Worm (Caenorhabditis elegans) whole organism, L4/young adult: ENCODE measurements around the gene col-81.

Source experiments
- W03F9.2 ChIP-seq: fragments of 150-350 bp; optimal IDR thresholded peaks from 2 replicates; lab custom pipeline; 2014; ENCODE audit warnings: missing biosample characterization, missing genetic modification characterization
- dao-5 ChIP-seq: sonication (generic microtip); optimal IDR thresholded peaks from 2 replicates; lab custom pipeline; 2016; ENCODE audit warnings: missing genotype, missing genetic modification characterization, moderate library complexity, missing compliant biosample characterization
- him-1 ChIP-seq: sonication (generic microtip); optimal IDR thresholded peaks from 2 replicates; lab custom pipeline; 2016; ENCODE audit warnings: missing genotype, missing genetic modification reagents, missing genetic modification characterization, missing compliant biosample characterization

The col-81 gene

ce11 chrII:11013667-11014066 is at the start of gene col-81:
TSS of gene col-81 (minus strand) at chrII:11013767.
- TF ChIP-seq W03F9.2 (tag; lab: Kevin White, UChicago) (no peak), dao-5 (tag; lab: Kevin White, UChicago) (no peak), him-1 (tag; lab: Kevin White, UChicago) (no peak)

- TF ChIP-seq him-1 (tag; lab: Kevin White, UChicago): no peak
- no peak for TF ChIP-seq W03F9.2 (tag; lab: Kevin White, UChicago)
- no peak for TF ChIP-seq dao-5 (tag; lab: Kevin White, UChicago)
Observed at ce11 chrII:11057256-11057655, 43.7 kb upstream of the col-81 start.

ce11 chrII:11055223-11055622 is 41.7 kb upstream of the col-81 start, which contains the start of gene F45E10.2:
TSS of gene F45E10.2 (minus strand) at chrII:11055323.
- TF ChIP-seq him-1 (tag; lab: Kevin White, UChicago): no peak
- TF ChIP-seq W03F9.2 (tag; lab: Kevin White, UChicago): no peak
- no peak for TF ChIP-seq dao-5 (tag; lab: Kevin White, UChicago)

ce11 chrII:11052526-11052925 is 39.0 kb upstream of the col-81 start:
- TF ChIP-seq dao-5 (tag; lab: Kevin White, UChicago) (no peak), W03F9.2 (tag; lab: Kevin White, UChicago) (no peak), him-1 (tag; lab: Kevin White, UChicago) (no peak)

ce11 chrII:11050678-11051077 is 37.1 kb upstream of the col-81 start:
- TF ChIP-seq W03F9.2 (tag; lab: Kevin White, UChicago) (peak; percentile 55), dao-5 (tag; lab: Kevin White, UChicago) (no peak)

ce11 chrII:11049876-11050275 is 36.3 kb upstream of the col-81 start, which contains the start of the genes sdhd-1 and ilkp-1:
TSS of gene sdhd-1 (minus strand) at chrII:11049913.
TSS of gene ilkp-1 (plus strand) at chrII:11050255.
- TF ChIP-seq dao-5 (tag; lab: Kevin White, UChicago) (no peak), him-1 (tag; lab: Kevin White, UChicago) (no peak), W03F9.2 (tag; lab: Kevin White, UChicago) (no peak)

- no peak for TF ChIP-seq dao-5 (tag; lab: Kevin White, UChicago)
- TF ChIP-seq W03F9.2 (tag; lab: Kevin White, UChicago): no peak
- TF ChIP-seq him-1 (tag; lab: Kevin White, UChicago): no peak
Observed at ce11 chrII:11048930-11049329, 35.4 kb upstream of the col-81 start, which contains the start of gene F33A8.4. TSS of gene F33A8.4 (minus strand) at chrII:11049030.

ce11 chrII:11045872-11046271 is 32.3 kb upstream of the col-81 start, which contains the start of gene col-83:
TSS of gene col-83 (minus strand) at chrII:11045972.
- TF ChIP-seq him-1 (tag; lab: Kevin White, UChicago): no peak
- no peak for TF ChIP-seq W03F9.2 (tag; lab: Kevin White, UChicago)
- no peak for TF ChIP-seq dao-5 (tag; lab: Kevin White, UChicago)

- TF ChIP-seq W03F9.2 (tag; lab: Kevin White, UChicago) (no peak), him-1 (tag; lab: Kevin White, UChicago) (no peak), dao-5 (tag; lab: Kevin White, UChicago) (no peak)
Observed at ce11 chrII:11044193-11044568, 30.6 kb upstream of the col-81 start.

- TF ChIP-seq W03F9.2 (tag; lab: Kevin White, UChicago) (no peak), him-1 (tag; lab: Kevin White, UChicago) (no peak), dao-5 (tag; lab: Kevin White, UChicago) (no peak)
Observed at ce11 chrII:11043546-11044192, 30.1 kb upstream of the col-81 start.

- TF ChIP-seq W03F9.2 (tag; lab: Kevin White, UChicago): no peak
- peak; percentile 68 for TF ChIP-seq him-1 (tag; lab: Kevin White, UChicago)
- no peak for TF ChIP-seq dao-5 (tag; lab: Kevin White, UChicago)
Observed at ce11 chrII:11042878-11043331, 29.3 kb upstream of the col-81 start.

ce11 chrII:11041846-11042262 is 28.3 kb upstream of the col-81 start:
- TF ChIP-seq him-1 (tag; lab: Kevin White, UChicago) (peak; percentile 12), dao-5 (tag; lab: Kevin White, UChicago) (no peak), W03F9.2 (tag; lab: Kevin White, UChicago) (no peak)

ce11 chrII:11041027-11041426 is 27.5 kb upstream of the col-81 start, which contains the start of gene cey-1:
TSS of gene cey-1 (minus strand) at chrII:11041206.
- TF ChIP-seq W03F9.2 (tag; lab: Kevin White, UChicago) (no peak), him-1 (tag; lab: Kevin White, UChicago) (no peak), dao-5 (tag; lab: Kevin White, UChicago) (no peak)

- TF ChIP-seq W03F9.2 (tag; lab: Kevin White, UChicago) (no peak), dao-5 (tag; lab: Kevin White, UChicago) (no peak), him-1 (tag; lab: Kevin White, UChicago) (no peak)
Observed at ce11 chrII:11040140-11040539, 26.6 kb upstream of the col-81 start.
